Fruit fly (Drosophila melanogaster) ovary, adult (tissue): ENCODE data around the gene CG7059.

Source experiments
- CG17801 ChIP-seq: fragments of 200-800 bp; optimal IDR thresholded peaks from 2 replicates; lab custom pipeline; 2019; ENCODE audit warnings: missing biosample characterization, mild to moderate bottlenecking, missing genetic modification characterization, moderate library complexity; ENCODE audit not compliant: partially characterized antibody

The CG7059 gene

dm6 chr3R:22368777-22369214 lies 20.8 kb upstream of the CG7059 start:
- TF ChIP-seq CG17801 (GFP tag; lab: Kevin White, UChicago): no peak

dm6 chr3R:22372535-22372934 lies 17.0 kb upstream of the CG7059 start, which contains the start of gene CG7069:
TSS of gene CG7069 (plus strand) at chr3R:22372835.
- TF ChIP-seq CG17801 (GFP tag; lab: Kevin White, UChicago): no peak

- TF ChIP-seq CG17801 (GFP tag; lab: Kevin White, UChicago): peak; percentile 44
Observed at dm6 chr3R:22375674-22376073, 13.9 kb upstream of the CG7059 start, which contains the start of gene CG18596. TSS of gene CG18596 (plus strand) at chr3R:22375923.

dm6 chr3R:22379942-22380341 lies 9.6 kb upstream of the CG7059 start, which contains the start of gene CG34149:
TSS of gene CG34149 (plus strand) at chr3R:22380128.
- TF ChIP-seq CG17801 (GFP tag; lab: Kevin White, UChicago): no peak

- TF ChIP-seq CG17801 (GFP tag; lab: Kevin White, UChicago): no peak
Observed at dm6 chr3R:22381077-22381476, 8.5 kb upstream of the CG7059 start, which contains the start of gene CG43342. TSS of gene CG43342 (plus strand) at chr3R:22381340.

- no peak for TF ChIP-seq CG17801 (GFP tag; lab: Kevin White, UChicago)
Observed at dm6 chr3R:22381735-22382134, 7.8 kb upstream of the CG7059 start, which contains the start of gene Gpdh3. TSS of gene Gpdh3 (plus strand) at chr3R:22382035.

dm6 chr3R:22390109-22390508 lies 529 bp downstream of the CG7059 start:
- TF ChIP-seq CG17801 (GFP tag; lab: Kevin White, UChicago): no peak

dm6 chr3R:22394004-22394403 lies 4.4 kb downstream of the CG7059 start, which contains the start of gene CG13857:
TSS of gene CG13857 (minus strand) at chr3R:22394104.
- TF ChIP-seq CG17801 (GFP tag; lab: Kevin White, UChicago): no peak

- TF ChIP-seq CG17801 (GFP tag; lab: Kevin White, UChicago): no peak
Observed at dm6 chr3R:22395409-22396178, 6.0 kb downstream of the CG7059 start.

dm6 chr3R:22396238-22396772 lies 6.7 kb downstream of the CG7059 start:
- TF ChIP-seq CG17801 (GFP tag; lab: Kevin White, UChicago): no peak

- TF ChIP-seq CG17801 (GFP tag; lab: Kevin White, UChicago): no peak
Observed at dm6 chr3R:22397068-22397700, 7.6 kb downstream of the CG7059 start.

- no peak for TF ChIP-seq CG17801 (GFP tag; lab: Kevin White, UChicago)
Observed at dm6 chr3R:22400246-22400645, 10.7 kb downstream of the CG7059 start.

- TF ChIP-seq CG17801 (GFP tag; lab: Kevin White, UChicago): no peak
Observed at dm6 chr3R:22402355-22402754, 12.8 kb downstream of the CG7059 start, which contains the start of gene CG13856. TSS of gene CG13856 (plus strand) at chr3R:22402655.

dm6 chr3R:22405639-22406038 lies 16.1 kb downstream of the CG7059 start, which contains the start of gene CG13855:
TSS of gene CG13855 (plus strand) at chr3R:22405939.
- no peak for TF ChIP-seq CG17801 (GFP tag; lab: Kevin White, UChicago)
